Worm (Caenorhabditis elegans) whole organism, L3 larva: ENCODE measurements around the gene rpap-3.

Experiments used
- elt-2 ChIP-seq: sonication (generic microtip); optimal IDR thresholded peaks from 2 replicates; lab custom pipeline; 2016; ENCODE audit warnings: missing genetic modification reagents, mild to moderate bottlenecking, missing genetic modification characterization, missing compliant biosample characterization
- lin-39 ChIP-seq: fragments of 150-350 bp; optimal IDR thresholded peaks from 2 replicates; lab custom pipeline; 2018; ENCODE audit warnings: missing biosample characterization, missing genetic modification reagents, missing genetic modification characterization
- mdl-1 ChIP-seq: fragments of 150-350 bp; optimal IDR thresholded peaks from 2 replicates; lab custom pipeline; 2014; ENCODE audit warnings: missing biosample characterization, missing genetic modification characterization
- nhr-25 ChIP-seq: sonication (generic microtip); optimal IDR thresholded peaks from 2 replicates; lab custom pipeline; 2017; ENCODE audit warnings: missing biosample characterization, missing genetic modification characterization
- nhr-28 ChIP-seq: fragments of 150-350 bp; optimal IDR thresholded peaks from 2 replicates; lab custom pipeline; 2014; ENCODE audit warnings: missing biosample characterization, missing genetic modification characterization
- pha-4 ChIP-seq: fragments of 150-350 bp; optimal IDR thresholded peaks from 2 replicates; lab custom pipeline; 2014; ENCODE audit warnings: missing biosample characterization, missing genetic modification reagents, missing genetic modification characterization
- snpc-4 ChIP-seq: fragments of 150-350 bp; optimal IDR thresholded peaks from 2 replicates; lab custom pipeline; 2014; ENCODE audit warnings: missing biosample characterization, missing genetic modification characterization

DNA sequence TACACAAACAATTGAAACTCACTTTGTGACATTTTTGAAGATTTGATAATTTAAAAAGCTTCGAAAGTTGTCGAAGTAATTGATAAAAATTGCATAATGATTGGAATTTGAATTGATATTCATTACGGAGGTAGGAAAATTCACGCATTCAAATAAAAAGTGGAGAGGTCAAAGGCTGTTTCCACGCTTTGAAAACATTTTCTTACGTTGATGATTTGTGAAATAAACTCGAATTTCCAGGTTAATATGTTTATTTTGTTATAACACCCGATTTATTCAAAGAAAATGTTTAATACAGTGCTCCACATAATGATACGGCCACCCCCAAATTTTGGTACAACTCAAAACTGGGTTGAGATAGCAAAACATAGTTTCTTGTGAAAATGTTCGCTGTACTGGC is 24.5 kb upstream of the rpap-3 start, which contains the start of gene C33H5.16:
- no peak for TF ChIP-seq mdl-1 (tag; lab: Kevin White, UChicago)
- no peak for TF ChIP-seq elt-2 (tag; lab: Kevin White, UChicago)
- TF ChIP-seq snpc-4 = no peak
- TF ChIP-seq lin-39 (tag; lab: Kevin White, UChicago) = no peak
- no peak for TF ChIP-seq pha-4 (tag; lab: Kevin White, UChicago)
- no peak for TF ChIP-seq nhr-28
- no peak for TF ChIP-seq nhr-25
